Fruit fly (Drosophila melanogaster) whole organism, adult: ENCODE data around the gene CG5214.

ENCODE experiments used
- CG14711 ChIP-seq: fragments of 200-800 bp; sonication (Bioruptor generic); optimal IDR thresholded peaks from 2 replicates; lab custom pipeline; 2018; ENCODE audit warnings: missing biosample characterization, mild to moderate bottlenecking, missing genetic modification characterization, moderate library complexity
- CG1620 ChIP-seq: fragments of 200-800 bp; sonication (Bioruptor generic); optimal IDR thresholded peaks from 2 replicates; lab custom pipeline; 2016; ENCODE audit warnings: missing biosample characterization, missing genetic modification characterization
- CG7045 ChIP-seq: fragments of 200-800 bp; sonication (Bioruptor generic); optimal IDR thresholded peaks from 2 replicates; lab custom pipeline; 2017; ENCODE audit warnings: missing biosample characterization, mild to moderate bottlenecking, missing genetic modification characterization
- Clk ChIP-seq: fragments of 200-800 bp; sonication (Bioruptor generic); optimal IDR thresholded peaks from 2 replicates; lab custom pipeline; 2017; ENCODE audit warnings: missing biosample characterization, missing genetic modification characterization
- Crg-1 ChIP-seq: fragments of 200-800 bp; sonication (Bioruptor generic); optimal IDR thresholded peaks from 2 replicates; lab custom pipeline; 2016; ENCODE audit warnings: missing biosample characterization, missing genetic modification characterization
- Mnt ChIP-seq: fragments of 200-800 bp; sonication (Bioruptor generic); optimal IDR thresholded peaks from 2 replicates; lab custom pipeline; 2016; ENCODE audit warnings: missing biosample characterization, mild to moderate bottlenecking, missing genetic modification characterization
- cic ChIP-seq: fragments of 200-800 bp; sonication (Bioruptor generic); optimal IDR thresholded peaks from 2 replicates; lab custom pipeline; 2017; ENCODE audit warnings: missing biosample characterization, mild to moderate bottlenecking, missing genetic modification characterization, moderate library complexity
- pad ChIP-seq: fragments of 200-800 bp; sonication (Bioruptor generic); optimal IDR thresholded peaks from 3 replicates; lab custom pipeline; 2017; ENCODE audit warnings: missing biosample characterization, missing genetic modification characterization, mild to moderate bottlenecking, moderate library complexity, missing genetic modification reagents

dm6 chr3R:11237598-11237997, 6.5 kb upstream of the CG5214 start, which contains the start of gene CG31388:
- TF ChIP-seq cic (GFP tag; lab: Kevin White, UChicago): no peak
- no peak for TF ChIP-seq pad (GFP tag; lab: Kevin White, UChicago)
- TF ChIP-seq Crg-1 (GFP tag; lab: Kevin White, UChicago): no peak
- TF ChIP-seq Clk (GFP tag; lab: Kevin White, UChicago): no peak
- TF ChIP-seq CG7045 (GFP tag; lab: Kevin White, UChicago): no peak
- no peak for TF ChIP-seq CG1620
- TF ChIP-seq CG14711 (tag; lab: Kevin White, UChicago): no peak
- TF ChIP-seq Mnt (GFP tag; lab: Kevin White, UChicago): peak; percentile 34
